Worm (Caenorhabditis elegans) whole organism, L4 larva: ENCODE results near the gene cwn-1.
A peak's percentile ranks its signal among the peaks of the same experiment; 100 is the strongest.

ENCODE experiments used
- D1046.2 ChIP-seq: fragments of 200-800 bp; sonication (Bioruptor generic); IDR thresholded peaks from 2 replicates; pipeline ENCODE4 v1.3.6; 2022; ENCODE audit warnings: missing genetic modification characterization, missing compliant biosample characterization
- F10B5.3 ChIP-seq: sonication (generic microtip); optimal IDR thresholded peaks from 2 replicates; lab custom pipeline; 2016; ENCODE audit warnings: mild to moderate bottlenecking, missing genetic modification characterization, missing compliant biosample characterization
- F37D6.2 ChIP-seq: sonication (generic microtip); optimal IDR thresholded peaks from 2 replicates; lab custom pipeline; 2016; ENCODE audit warnings: mild to moderate bottlenecking, missing genetic modification characterization, missing compliant biosample characterization
- T26A8.4 ChIP-seq: fragments of 200-800 bp; sonication (Bioruptor generic); IDR thresholded peaks from 2 replicates; pipeline ENCODE4 v1.3.6; 2022; ENCODE audit warnings: missing genetic modification characterization, missing compliant biosample characterization
- Y48G9A.11 ChIP-seq: fragments of 200-800 bp; sonication (Bioruptor generic); IDR thresholded peaks from 2 replicates; pipeline ENCODE4 v1.3.6; 2022; ENCODE audit warnings: missing genetic modification reagents, missing genetic modification characterization, missing compliant biosample characterization
- Y5F2A.4 ChIP-seq: fragments of 200-800 bp; sonication (Bioruptor generic); optimal IDR thresholded peaks from 2 replicates; lab custom pipeline; 2018; ENCODE audit warnings: mild to moderate bottlenecking, missing genetic modification characterization, missing compliant biosample characterization
- aha-1 ChIP-seq: fragments of 150-350 bp; peaks from one replicate; lab custom pipeline; 2014; ENCODE audit warnings: missing biosample characterization, missing genetic modification characterization
- ama-1 ChIP-seq: fragments of 150-350 bp; optimal IDR thresholded peaks from 2 replicates; lab custom pipeline; 2014; ENCODE audit warnings: inconsistent platforms, mixed read lengths
- arid-1 ChIP-seq: fragments of 200-800 bp; sonication (Bioruptor generic); conservative IDR thresholded peaks from 2 replicates; pipeline ENCODE4 v1.3.6; 2022; ENCODE audit warnings: missing genetic modification reagents, missing genetic modification characterization, missing compliant biosample characterization
- ceh-20 ChIP-seq: fragments of 200-800 bp; sonication (Bioruptor generic); IDR thresholded peaks from 2 replicates; pipeline ENCODE4 v1.3.6; 2022; ENCODE audit warnings: missing genetic modification reagents, missing genetic modification characterization, missing compliant biosample characterization
- daf-12 ChIP-seq: fragments of 150-350 bp; optimal IDR thresholded peaks from 2 replicates; lab custom pipeline; 2014; ENCODE audit warnings: missing biosample characterization, missing genetic modification reagents, missing genetic modification characterization
- daf-16 ChIP-seq, 3 experiments: sonication (generic microtip); optimal IDR thresholded peaks; 2 replicates each; lab custom pipeline; 2016 to 2017; ENCODE audit warnings: missing genetic modification characterization in 3 of 3, missing genetic modification reagents in 3 of 3, mild to moderate bottlenecking in 2 of 3, missing compliant biosample characterization in 2 of 3, missing biosample characterization in 1 of 3, moderate library complexity in 1 of 3
- daf-19 ChIP-seq: fragments of 200-800 bp; sonication (Bioruptor generic); conservative IDR thresholded peaks from 2 replicates; pipeline ENCODE4 v1.3.6; 2022; ENCODE audit warnings: missing genetic modification characterization, missing compliant biosample characterization
- daf-8 ChIP-seq: fragments of 200-800 bp; sonication (Bioruptor generic); IDR thresholded peaks from 2 replicates; pipeline ENCODE4 v1.3.6; 2022; ENCODE audit warnings: missing genetic modification characterization, missing compliant biosample characterization
- dmd-6 ChIP-seq: fragments of 200-800 bp; sonication (Bioruptor generic); IDR thresholded peaks from 2 replicates; pipeline ENCODE4 v1.3.6; 2022; ENCODE audit warnings: missing genetic modification reagents, missing genetic modification characterization, missing compliant biosample characterization
- dmd-8 ChIP-seq: fragments of 200-800 bp; sonication (Bioruptor generic); IDR thresholded peaks from 2 replicates; pipeline ENCODE4 v1.3.6; 2022; ENCODE audit warnings: missing genetic modification characterization, missing compliant biosample characterization
- egl-43 ChIP-seq: fragments of 200-800 bp; sonication (Bioruptor generic); IDR thresholded peaks from 2 replicates; pipeline ENCODE4 v1.3.6; 2022; ENCODE audit warnings: missing genetic modification reagents, missing genetic modification characterization, missing compliant biosample characterization
- hif-1 ChIP-seq, 2 experiments: sonication (generic microtip); optimal IDR thresholded peaks; 2 replicates each; lab custom pipeline; 2016 to 2017; ENCODE audit warnings: missing compliant biosample characterization in 2 of 2, missing genetic modification characterization in 2 of 2, missing genetic modification reagents in 2 of 2, missing genotype in 2 of 2, mild to moderate bottlenecking in 1 of 2
- hlh-11 ChIP-seq: fragments of 200-800 bp; sonication (Bioruptor generic); optimal IDR thresholded peaks from 2 replicates; lab custom pipeline; 2018; ENCODE audit warnings: mild to moderate bottlenecking, missing genetic modification characterization, missing compliant biosample characterization
- hlh-30 ChIP-seq: sonication (generic microtip); optimal IDR thresholded peaks from 2 replicates; lab custom pipeline; 2017; ENCODE audit warnings: antibody characterized with exemption, mild to moderate bottlenecking, missing genetic modification characterization, missing compliant biosample characterization; ENCODE audit not compliant: insufficient read depth
- hmg-1.1 ChIP-seq: fragments of 200-800 bp; sonication (Bioruptor generic); IDR thresholded peaks from 2 replicates; pipeline ENCODE4 v1.3.6; 2022; ENCODE audit warnings: missing genetic modification reagents, missing genetic modification characterization, missing compliant biosample characterization
- lin-1 ChIP-seq: fragments of 200-800 bp; sonication (Bioruptor generic); IDR thresholded peaks from 2 replicates; pipeline ENCODE4 v1.3.6; 2022; ENCODE audit warnings: missing genetic modification reagents, missing genetic modification characterization, missing compliant biosample characterization
- lin-15B ChIP-seq: fragments of 150-350 bp; sonication (generic microtip); optimal IDR thresholded peaks from 3 replicates; lab custom pipeline; 2014; ENCODE audit warnings: missing biosample characterization, missing genetic modification characterization
- lin-29 ChIP-seq: fragments of 200-800 bp; sonication (Bioruptor generic); IDR thresholded peaks from 2 replicates; pipeline ENCODE4 v1.3.6; 2022; ENCODE audit warnings: missing genetic modification reagents, missing genetic modification characterization, missing compliant biosample characterization
- lin-39 ChIP-seq: fragments of 150-350 bp; optimal IDR thresholded peaks from 2 replicates; lab custom pipeline; 2014; ENCODE audit warnings: missing biosample characterization, missing genetic modification reagents, missing genetic modification characterization
- mep-1 ChIP-seq: fragments of 150-350 bp; sonication (generic microtip); optimal IDR thresholded peaks from 3 replicates; lab custom pipeline; 2014; ENCODE audit warnings: missing biosample characterization, missing genetic modification characterization
- mxl-3 ChIP-seq: fragments of 200-800 bp; sonication (Bioruptor generic); optimal IDR thresholded peaks from 2 replicates; lab custom pipeline; 2018; ENCODE audit warnings: mild to moderate bottlenecking, missing genetic modification characterization, missing compliant biosample characterization
- nhr-102 ChIP-seq: sonication (generic microtip); optimal IDR thresholded peaks from 2 replicates; lab custom pipeline; 2016; ENCODE audit warnings: mild to moderate bottlenecking, missing genetic modification characterization, moderate library complexity, missing compliant biosample characterization
- nhr-111 ChIP-seq: fragments of 200-800 bp; sonication (Bioruptor generic); optimal IDR thresholded peaks from 2 replicates; lab custom pipeline; 2018; ENCODE audit warnings: mild to moderate bottlenecking, missing genetic modification characterization, missing compliant biosample characterization
- nhr-25 ChIP-seq: sonication (generic microtip); optimal IDR thresholded peaks from 2 replicates; lab custom pipeline; 2017; ENCODE audit warnings: missing genetic modification characterization, mild to moderate bottlenecking, missing compliant biosample characterization, antibody characterized with exemption, moderate library complexity, borderline replicate concordance; ENCODE audit not compliant: insufficient read depth
- nhr-28 ChIP-seq: fragments of 150-350 bp; optimal IDR thresholded peaks from 2 replicates; lab custom pipeline; 2014; ENCODE audit warnings: missing biosample characterization, missing genetic modification characterization
- nhr-6 ChIP-seq: fragments of 150-350 bp; optimal IDR thresholded peaks from 2 replicates; lab custom pipeline; 2014; ENCODE audit warnings: missing biosample characterization, missing genetic modification characterization
- nhr-76 ChIP-seq: fragments of 150-350 bp; optimal IDR thresholded peaks from 2 replicates; lab custom pipeline; 2014; ENCODE audit warnings: missing biosample characterization, missing genetic modification characterization
- nhr-77 ChIP-seq: fragments of 150-350 bp; optimal IDR thresholded peaks from 2 replicates; lab custom pipeline; 2014; ENCODE audit warnings: missing biosample characterization, missing genetic modification characterization
- php-3 ChIP-seq: fragments of 200-800 bp; sonication (Bioruptor generic); IDR thresholded peaks from 2 replicates; pipeline ENCODE4 v1.3.6; 2022; ENCODE audit warnings: missing genetic modification reagents, missing genetic modification characterization, missing compliant biosample characterization
- saeg-2 ChIP-seq: fragments of 200-800 bp; sonication (Bioruptor generic); IDR thresholded peaks from 2 replicates; pipeline ENCODE4 v1.3.6; 2022; ENCODE audit warnings: missing genetic modification reagents, missing genetic modification characterization, missing compliant biosample characterization
- set-16 ChIP-seq: fragments of 200-800 bp; sonication (Bioruptor generic); IDR thresholded peaks from 2 replicates; pipeline ENCODE4 v1.3.6; 2022; ENCODE audit warnings: missing genetic modification reagents, missing genetic modification characterization, missing compliant biosample characterization
- snpc-1.2 ChIP-seq: fragments of 200-800 bp; sonication (Bioruptor generic); IDR thresholded peaks from 2 replicates; pipeline ENCODE4 v1.3.6; 2022; ENCODE audit warnings: missing genetic modification reagents, missing genetic modification characterization, missing compliant biosample characterization
- spr-1 ChIP-seq: sonication (generic microtip); optimal IDR thresholded peaks from 2 replicates; lab custom pipeline; 2016; ENCODE audit warnings: mild to moderate bottlenecking, missing genetic modification characterization, missing compliant biosample characterization
- spr-3 ChIP-seq: fragments of 200-800 bp; sonication (Bioruptor generic); optimal IDR thresholded peaks from 2 replicates; lab custom pipeline; 2018; ENCODE audit warnings: mild to moderate bottlenecking, missing genetic modification characterization, missing compliant biosample characterization
- tag-97 ChIP-seq: fragments of 200-800 bp; sonication (Bioruptor generic); IDR thresholded peaks from 2 replicates; pipeline ENCODE4 v1.3.6; 2022; ENCODE audit warnings: missing genetic modification characterization, missing compliant biosample characterization
- zfp-3 ChIP-seq: fragments of 200-800 bp; sonication (Bioruptor generic); conservative IDR thresholded peaks from 2 replicates; pipeline ENCODE4 v1.3.6; 2022; ENCODE audit warnings: missing genetic modification reagents, missing genetic modification characterization, missing compliant biosample characterization
- ztf-7 ChIP-seq: fragments of 150-350 bp; optimal IDR thresholded peaks from 2 replicates; lab custom pipeline; 2014; ENCODE audit warnings: missing biosample characterization, missing genetic modification characterization

cwn-1 gene

ce11 chrII:158004-158731, 24.8 kb upstream of the cwn-1 start (continued):
- no peak for TF ChIP-seq dmd-8 (GFP tag; lab: Robert Waterston, UW)
- TF ChIP-seq nhr-111 (GFP tag; lab: Kevin White, UChicago): no peak
- TF ChIP-seq lin-1 (GFP tag; lab: Robert Waterston, UW): no peak
- no peak for TF ChIP-seq nhr-6 (tag; lab: Kevin White, UChicago)
- TF ChIP-seq Y5F2A.4: no peak
- TF ChIP-seq tag-97 (GFP tag; lab: Robert Waterston, UW): no peak
- no peak for TF ChIP-seq lin-15B (tag; lab: Kevin White, UChicago)
- no peak for TF ChIP-seq daf-16 (GFP tag; optimal IDR thresholded peaks at IDR 0.05; lab: Kevin White, UChicago)
- TF ChIP-seq daf-16 (tag; optimal IDR thresholded peaks at IDR 0.05; lab: Kevin White, UChicago): peak; percentile 4
- no peak for TF ChIP-seq daf-19 (GFP tag; lab: Robert Waterston, UW)

DNA sequence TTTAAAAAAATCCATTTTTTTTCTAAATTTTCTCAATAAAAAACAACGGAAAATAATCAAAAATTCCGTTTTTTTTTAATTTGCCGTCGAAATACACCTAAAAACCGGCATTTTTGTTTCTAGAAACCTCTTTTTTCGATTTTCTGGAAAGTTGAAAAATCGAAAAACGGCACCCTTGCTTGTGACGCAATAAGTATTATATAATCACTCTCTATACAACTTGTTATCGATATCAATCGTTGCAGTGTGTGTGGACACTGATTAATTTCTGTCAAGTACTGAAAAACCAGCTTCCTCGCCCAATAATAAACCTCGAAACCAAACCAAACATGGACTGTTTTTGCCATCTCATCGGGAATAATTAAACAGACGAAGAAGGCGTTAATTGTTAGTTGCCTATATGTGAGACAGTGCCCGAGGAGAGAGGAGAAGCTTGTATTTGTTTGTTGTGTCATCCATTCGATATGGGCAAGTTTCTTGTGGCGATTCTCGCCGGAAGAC, 23.7 kb upstream of the cwn-1 start:
- TF ChIP-seq hlh-11 (tag; lab: Kevin White, UChicago): peak; percentile 12
- no peak for TF ChIP-seq D1046.2 (GFP tag; lab: Robert Waterston, UW)
- TF ChIP-seq aha-1 (tag; lab: Kevin White, UChicago): peak; percentile 59
- no peak for TF ChIP-seq daf-16 (GFP tag; optimal IDR thresholded peaks at IDR 0.05; lab: Kevin White, UChicago)
- peak; percentile 7 for TF ChIP-seq daf-16 (tag; optimal IDR thresholded peaks at IDR 0.05; lab: Kevin White, UChicago)

- TF ChIP-seq hif-1 (tag; optimal IDR thresholded peaks at IDR 0.05; lab: Kevin White, UChicago) (peak in 1 of 2 experiments; percentile 61), nhr-77 (tag; lab: Kevin White, UChicago) (peak; percentile 66), arid-1 (peak; percentile 78), lin-39 (tag; lab: Kevin White, UChicago) (no peak), daf-19 (GFP tag; lab: Robert Waterston, UW) (no peak), hlh-30 (tag; lab: Kevin White, UChicago) (peak; percentile 81), ztf-7 (tag; lab: Kevin White, UChicago) (peak; percentile 48), F37D6.2 (peak; percentile 74), daf-8 (GFP tag; lab: Robert Waterston, UW) (no peak), egl-43 (peak; percentile 70), nhr-25 (tag; lab: Kevin White, UChicago) (peak; percentile 36), nhr-76 (tag; lab: Kevin White, UChicago) (no peak), lin-1 (GFP tag; lab: Robert Waterston, UW) (no peak; the same call in 1 of the 2 replicates), snpc-1.2 (GFP tag; lab: Robert Waterston, UW) (0 out of 2 replicates have a peak, but pooled peaks have one; percentile 16), hmg-1.1 (GFP tag; lab: Robert Waterston, UW) (peak; percentile 71), ama-1 (peak; percentile 54), Y48G9A.11 (GFP tag; lab: Robert Waterston, UW) (peak; percentile 60; the same call in 1 of the 2 replicates), set-16 (GFP tag; lab: Robert Waterston, UW) (no peak), mep-1 (peak; percentile 89), spr-3 (GFP tag; lab: Kevin White, UChicago) (peak; percentile 55), lin-29 (GFP tag; lab: Robert Waterston, UW) (0 out of 2 replicates have a peak, but pooled peaks have one; percentile 47), lin-15B (tag; lab: Kevin White, UChicago) (peak; percentile 87), nhr-102 (peak; percentile 74), spr-1 (peak; percentile 71), dmd-6 (GFP tag; lab: Robert Waterston, UW) (peak; percentile 80), daf-12 (tag; lab: Kevin White, UChicago) (no peak), php-3 (GFP tag; lab: Robert Waterston, UW) (no peak), saeg-2 (GFP tag; lab: Robert Waterston, UW) (no peak), nhr-28 (tag; lab: Kevin White, UChicago) (peak; percentile 72), T26A8.4 (GFP tag; lab: Robert Waterston, UW) (peak; percentile 92), zfp-3 (GFP tag; lab: Robert Waterston, UW) (peak; percentile 57), aha-1 (tag; lab: Kevin White, UChicago) (no peak), ceh-20 (GFP tag; lab: Robert Waterston, UW) (peak; percentile 74), F10B5.3 (tag; lab: Kevin White, UChicago) (peak; percentile 77), nhr-6 (tag; lab: Kevin White, UChicago) (peak; percentile 59), daf-16 (GFP tag; optimal IDR thresholded peaks at IDR 0.05; lab: Kevin White, UChicago) (peak; percentile 19 to 35), daf-16 (tag; optimal IDR thresholded peaks at IDR 0.05; lab: Kevin White, UChicago) (peak; percentile 48), mxl-3 (GFP tag; lab: Kevin White, UChicago) (peak; percentile 30)
Observed at ce11 chrII:155904-156303, 22.5 kb upstream of the cwn-1 start, which contains the start of gene mrpl-28. mrpl-28 (minus strand) TSS chrII:156009.
